Worm (Caenorhabditis elegans): ENCODE data around the gene gyg-2.

ce11 chrV:16724574-16724973 lies 21.5 kb downstream of the gyg-2 start:
- TF ChIP-seq lin-39 (tag; optimal IDR thresholded peaks at IDR 0.05) (no peak), ces-1 (GFP tag; optimal IDR thresholded peaks at IDR 0.05) (no peak), mab-9 (GFP tag; IDR thresholded peaks at IDR 0.05) (no peak), nhr-47 (tag; optimal IDR thresholded peaks at IDR 0.05) (no peak)

Data from whole organism, L1 larva.